Worm (Caenorhabditis elegans): ENCODE data around the gene col-166.

ce11 chrX:6250866-6251265, 28.9 kb upstream of the col-166 start:
- no peak for TF ChIP-seq unc-120 (tag; optimal IDR thresholded peaks at IDR 0.05; ENCODE audit: poor library complexity, severe bottlenecking)
- TF ChIP-seq nhr-12 (tag; optimal IDR thresholded peaks at IDR 0.05) = no peak
- no peak for TF ChIP-seq ceh-39 (tag; optimal IDR thresholded peaks at IDR 0.05)
- TF ChIP-seq hlh-1 (tag; optimal IDR thresholded peaks at IDR 0.05) = no peak
- no peak for TF ChIP-seq blmp-1 (tag; optimal IDR thresholded peaks at IDR 0.05)
- TF ChIP-seq nhr-28 (tag; optimal IDR thresholded peaks at IDR 0.05) = no peak
- TF ChIP-seq elt-1 (tag; optimal IDR thresholded peaks at IDR 0.05; ENCODE audit: borderline replicate concordance, insufficient read depth) = no peak
- TF ChIP-seq elt-3 (tag; optimal IDR thresholded peaks at IDR 0.05) = no peak
- TF ChIP-seq mep-1 (tag; optimal IDR thresholded peaks at IDR 0.05) = no peak
- no peak for TF ChIP-seq pha-4 (tag; optimal IDR thresholded peaks at IDR 0.05)
- no peak for TF ChIP-seq unc-39 (tag; optimal IDR thresholded peaks at IDR 0.05)
- TF ChIP-seq unc-62 (GFP tag; optimal IDR thresholded peaks at IDR 0.05) = no peak
- no peak for TF ChIP-seq ham-2 (GFP tag; optimal IDR thresholded peaks at IDR 0.05)
- TF ChIP-seq nhr-76 (tag; optimal IDR thresholded peaks at IDR 0.05) = no peak

Data from whole organism, mixed stage, embryonic.